Fruit fly (Drosophila melanogaster): ENCODE measurements around the gene Sp1.

DNA sequence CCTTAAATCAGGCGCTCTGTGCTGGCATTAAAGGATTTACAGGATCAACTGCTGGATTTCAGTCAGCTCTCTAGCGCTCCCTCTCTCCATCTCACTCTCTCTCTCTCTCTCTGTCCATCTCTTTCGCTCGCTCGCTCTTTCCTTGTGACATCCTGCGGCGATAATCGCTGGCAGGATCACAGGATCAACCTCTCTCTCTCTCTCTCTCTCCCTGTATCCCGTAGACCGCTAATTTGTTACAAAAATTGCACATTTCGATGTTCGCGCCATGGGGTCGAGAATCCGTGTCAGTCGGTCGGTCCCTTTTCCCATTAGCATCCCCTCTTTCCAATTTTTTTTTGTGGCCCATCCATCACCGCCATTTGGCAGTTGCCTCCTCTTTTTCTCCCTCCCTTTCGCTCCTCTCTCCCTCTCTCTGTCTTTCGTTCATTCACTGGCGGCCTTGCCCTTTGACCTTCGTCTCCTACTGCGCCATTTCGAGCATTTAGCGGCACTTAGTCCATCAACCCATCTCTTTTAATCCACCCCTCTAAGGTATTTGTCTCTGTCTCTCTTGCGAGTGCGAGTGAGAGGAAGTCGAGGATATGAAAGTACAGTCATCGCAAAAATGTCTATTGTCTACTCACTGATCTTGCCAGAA lies 14.7 kb downstream of the Sp1 start:
- TF ChIP-seq CG8478 (optimal IDR thresholded peaks at IDR 0.05) (no peak), CTCF (optimal IDR thresholded peaks at IDR 0.05) (no peak)

Data from S2 (cell line).